Worm (Caenorhabditis elegans) whole organism, L4 larva: ENCODE results near the gene ndab-1.

ENCODE experiments used
- F49E8.2 ChIP-seq: sonication (generic microtip); optimal IDR thresholded peaks from 2 replicates; lab custom pipeline; 2016; ENCODE audit warnings: missing compliant biosample characterization, mild to moderate bottlenecking, missing genetic modification characterization, borderline replicate concordance
- T26A8.4 ChIP-seq: fragments of 200-800 bp; sonication (Bioruptor generic); IDR thresholded peaks from 2 replicates; pipeline ENCODE4 v1.3.6; 2022; ENCODE audit warnings: missing genetic modification characterization, missing compliant biosample characterization
- Y105C5A.15 ChIP-seq: fragments of 200-800 bp; sonication (Bioruptor generic); IDR thresholded peaks from 2 replicates; pipeline ENCODE4 v1.3.6; 2022; ENCODE audit warnings: missing genetic modification characterization, missing compliant biosample characterization
- Y48G9A.11 ChIP-seq: fragments of 200-800 bp; sonication (Bioruptor generic); IDR thresholded peaks from 2 replicates; pipeline ENCODE4 v1.3.6; 2022; ENCODE audit warnings: missing genetic modification reagents, missing genetic modification characterization, missing compliant biosample characterization
- ceh-82 ChIP-seq: sonication (generic microtip); optimal IDR thresholded peaks from 2 replicates; lab custom pipeline; 2017; ENCODE audit warnings: missing biosample characterization, missing genetic modification characterization
- daf-16 ChIP-seq, 3 experiments: sonication (generic microtip); optimal IDR thresholded peaks; 2 replicates each; lab custom pipeline; 2016 to 2017; ENCODE audit warnings: missing genetic modification characterization in 3 of 3, missing genetic modification reagents in 3 of 3, mild to moderate bottlenecking in 2 of 3, missing compliant biosample characterization in 2 of 3, missing biosample characterization in 1 of 3, moderate library complexity in 1 of 3
- daf-19 ChIP-seq: fragments of 200-800 bp; sonication (Bioruptor generic); conservative IDR thresholded peaks from 2 replicates; pipeline ENCODE4 v1.3.6; 2022; ENCODE audit warnings: missing genetic modification characterization, missing compliant biosample characterization
- dmd-8 ChIP-seq: fragments of 200-800 bp; sonication (Bioruptor generic); IDR thresholded peaks from 2 replicates; pipeline ENCODE4 v1.3.6; 2022; ENCODE audit warnings: missing genetic modification characterization, missing compliant biosample characterization
- dve-1 ChIP-seq: sonication (generic microtip); optimal IDR thresholded peaks from 2 replicates; lab custom pipeline; 2017; ENCODE audit warnings: antibody characterized with exemption, mild to moderate bottlenecking, missing genetic modification characterization, missing compliant biosample characterization; ENCODE audit not compliant: insufficient read depth
- egl-43 ChIP-seq: fragments of 200-800 bp; sonication (Bioruptor generic); IDR thresholded peaks from 2 replicates; pipeline ENCODE4 v1.3.6; 2022; ENCODE audit warnings: missing genetic modification reagents, missing genetic modification characterization, missing compliant biosample characterization
- fkh-10 ChIP-seq: fragments of 150-350 bp; optimal IDR thresholded peaks from 2 replicates; lab custom pipeline; 2014; ENCODE audit warnings: missing biosample characterization, missing genetic modification reagents, missing genetic modification characterization
- hlh-11 ChIP-seq: fragments of 200-800 bp; sonication (Bioruptor generic); optimal IDR thresholded peaks from 2 replicates; lab custom pipeline; 2018; ENCODE audit warnings: mild to moderate bottlenecking, missing genetic modification characterization, missing compliant biosample characterization
- hlh-30 ChIP-seq: sonication (generic microtip); optimal IDR thresholded peaks from 2 replicates; lab custom pipeline; 2017; ENCODE audit warnings: antibody characterized with exemption, mild to moderate bottlenecking, missing genetic modification characterization, missing compliant biosample characterization; ENCODE audit not compliant: insufficient read depth
- lin-1 ChIP-seq: fragments of 200-800 bp; sonication (Bioruptor generic); IDR thresholded peaks from 2 replicates; pipeline ENCODE4 v1.3.6; 2022; ENCODE audit warnings: missing genetic modification reagents, missing genetic modification characterization, missing compliant biosample characterization
- lin-13 ChIP-seq: fragments of 150-350 bp; optimal IDR thresholded peaks from 2 replicates; lab custom pipeline; 2014; ENCODE audit warnings: missing biosample characterization, missing genetic modification reagents, missing genetic modification characterization
- lin-29 ChIP-seq: fragments of 200-800 bp; sonication (Bioruptor generic); IDR thresholded peaks from 2 replicates; pipeline ENCODE4 v1.3.6; 2022; ENCODE audit warnings: missing genetic modification reagents, missing genetic modification characterization, missing compliant biosample characterization
- lin-38 ChIP-seq: fragments of 200-800 bp; sonication (Bioruptor generic); IDR thresholded peaks from 2 replicates; pipeline ENCODE4 v1.3.6; 2022; ENCODE audit warnings: missing genetic modification reagents, missing genetic modification characterization, missing compliant biosample characterization
- lsy-2 ChIP-seq, 2 experiments: fragments of 150-350 bp in 1 of 2; sonication (generic microtip) in 1 of 2; optimal IDR thresholded peaks; 2 replicates each; lab custom pipeline; 2014 to 2017; ENCODE audit warnings: missing biosample characterization in 2 of 2, missing genetic modification characterization in 2 of 2
- mxl-3 ChIP-seq: fragments of 200-800 bp; sonication (Bioruptor generic); optimal IDR thresholded peaks from 2 replicates; lab custom pipeline; 2018; ENCODE audit warnings: mild to moderate bottlenecking, missing genetic modification characterization, missing compliant biosample characterization
- nhr-102 ChIP-seq: sonication (generic microtip); optimal IDR thresholded peaks from 2 replicates; lab custom pipeline; 2016; ENCODE audit warnings: mild to moderate bottlenecking, missing genetic modification characterization, moderate library complexity, missing compliant biosample characterization
- nhr-237 ChIP-seq: sonication (generic microtip); optimal IDR thresholded peaks from 2 replicates; lab custom pipeline; 2017; ENCODE audit warnings: missing biosample characterization, missing genetic modification characterization
- nhr-76 ChIP-seq: fragments of 150-350 bp; optimal IDR thresholded peaks from 2 replicates; lab custom pipeline; 2014; ENCODE audit warnings: missing biosample characterization, missing genetic modification characterization
- nhr-77 ChIP-seq: fragments of 150-350 bp; optimal IDR thresholded peaks from 2 replicates; lab custom pipeline; 2014; ENCODE audit warnings: missing biosample characterization, missing genetic modification characterization
- pha-4 ChIP-seq, 2 experiments: fragments of 150-350 bp in 1 of 2; fragments of 200-800 bp in 1 of 2; sonication (Bioruptor generic) in 1 of 2; IDR thresholded peaks in 1 of 2; optimal IDR thresholded peaks in 1 of 2; 2 replicates each; pipeline versions ENCODE4 v1.3.6 to Lab custom; 2014 to 2022; ENCODE audit warnings: missing genetic modification characterization in 2 of 2, missing genetic modification reagents in 2 of 2, missing biosample characterization in 1 of 2, missing compliant biosample characterization in 1 of 2
- sdz-12 ChIP-seq: fragments of 200-800 bp; sonication (Bioruptor generic); optimal IDR thresholded peaks from 2 replicates; lab custom pipeline; 2018; ENCODE audit warnings: mild to moderate bottlenecking, missing genetic modification characterization, missing compliant biosample characterization
- set-16 ChIP-seq: fragments of 200-800 bp; sonication (Bioruptor generic); IDR thresholded peaks from 2 replicates; pipeline ENCODE4 v1.3.6; 2022; ENCODE audit warnings: missing genetic modification reagents, missing genetic modification characterization, missing compliant biosample characterization
- snpc-1.2 ChIP-seq: fragments of 200-800 bp; sonication (Bioruptor generic); IDR thresholded peaks from 2 replicates; pipeline ENCODE4 v1.3.6; 2022; ENCODE audit warnings: missing genetic modification reagents, missing genetic modification characterization, missing compliant biosample characterization
- tag-97 ChIP-seq: fragments of 200-800 bp; sonication (Bioruptor generic); IDR thresholded peaks from 2 replicates; pipeline ENCODE4 v1.3.6; 2022; ENCODE audit warnings: missing genetic modification characterization, missing compliant biosample characterization
- tra-1 ChIP-seq: fragments of 200-800 bp; sonication (Bioruptor generic); IDR thresholded peaks from 2 replicates; pipeline ENCODE4 v1.3.6; 2022; ENCODE audit warnings: missing genetic modification reagents, missing genetic modification characterization, missing compliant biosample characterization
- unc-62 ChIP-seq, 3 experiments: fragments of 150-350 bp in 1 of 3; sonication (generic microtip); optimal IDR thresholded peaks in 2 of 3; peaks in 1 of 3; 1 replicate in 1 of 3; 2 replicates in 2 of 3; lab custom pipeline; 2014 to 2017; ENCODE audit warnings: missing biosample characterization in 3 of 3, missing genetic modification characterization in 3 of 3, missing genetic modification reagents in 3 of 3, missing genotype in 1 of 3
- zfp-2 ChIP-seq: sonication (generic microtip); optimal IDR thresholded peaks from 2 replicates; lab custom pipeline; 2016; ENCODE audit warnings: mild to moderate bottlenecking, missing genetic modification characterization, missing compliant biosample characterization
- zip-11 ChIP-seq: fragments of 200-800 bp; sonication (Bioruptor generic); IDR thresholded peaks from 2 replicates; pipeline ENCODE4 v1.3.6; 2022; ENCODE audit warnings: missing genetic modification characterization, missing compliant biosample characterization

Gene ndab-1

ce11 chrIII:11935032-11935947 lies 19.8 kb upstream of the ndab-1 start:
- TF ChIP-seq nhr-77 (no peak), nhr-76 (tag; lab: Kevin White, UChicago) (no peak), dve-1 (tag; lab: Kevin White, UChicago) (no peak), hlh-11 (tag; lab: Kevin White, UChicago) (peak; percentile 37), lin-29 (GFP tag; lab: Robert Waterston, UW) (no peak), unc-62 (GFP tag; optimal IDR thresholded peaks at IDR 0.05 in 1 of 2; lab: Kevin White, UChicago) (peak in 1 of 2 experiments; percentile 96), unc-62 (tag; optimal IDR thresholded peaks at IDR 0.05; lab: Kevin White, UChicago) (no peak), lsy-2 (tag; optimal IDR thresholded peaks at IDR 0.05; lab: Kevin White, UChicago) (peak in 1 of 2 experiments; percentile 18), daf-16 (GFP tag; optimal IDR thresholded peaks at IDR 0.05; lab: Kevin White, UChicago) (peak in 1 of 2 experiments; percentile 1), daf-16 (tag; optimal IDR thresholded peaks at IDR 0.05; lab: Kevin White, UChicago) (no peak), Y105C5A.15 (no peak), tra-1 (GFP tag; lab: Robert Waterston, UW) (no peak), hlh-30 (tag; lab: Kevin White, UChicago) (peak; percentile 29), sdz-12 (no peak), mxl-3 (GFP tag; lab: Kevin White, UChicago) (peak; percentile 68), fkh-10 (GFP tag; lab: Kevin White, UChicago) (no peak), zfp-2 (tag; lab: Kevin White, UChicago) (no peak), dmd-8 (0 out of 2 replicates have a peak, but pooled peaks have one; percentile 11)
- TF ChIP-seq, all 104 proteins: peak for 7

- TF ChIP-seq T26A8.4 (0 out of 2 replicates have a peak, but pooled peaks have one; percentile 12), Y105C5A.15 (no peak)
Observed at ce11 chrIII:11933539-11933938, 18.0 kb upstream of the ndab-1 start, which contains the start of gene dolk-1. TSS of gene dolk-1 (minus strand) at chrIII:11933639.

ce11 chrIII:11931960-11932359 lies 16.4 kb upstream of the ndab-1 start:
- TF ChIP-seq tag-97 (GFP tag; lab: Robert Waterston, UW), result no peak
- peak in 1 of 2 experiments; percentile 90 for TF ChIP-seq unc-62 (GFP tag; optimal IDR thresholded peaks at IDR 0.05 in 1 of 2; lab: Kevin White, UChicago)
- no peak for TF ChIP-seq unc-62 (tag; optimal IDR thresholded peaks at IDR 0.05; lab: Kevin White, UChicago)
- 0 out of 2 replicates have a peak, but pooled peaks have one; percentile 12 for TF ChIP-seq zip-11 (GFP tag; lab: Robert Waterston, UW)
- 0 out of 2 replicates have a peak, but pooled peaks have one; percentile 14 for TF ChIP-seq dmd-8

ce11 chrIII:11930899-11931298 lies 15.4 kb upstream of the ndab-1 start:
- TF ChIP-seq set-16 (GFP tag; lab: Robert Waterston, UW) (0 out of 2 replicates have a peak, but pooled peaks have one; percentile 7), lin-38 (no peak), Y48G9A.11 (no peak), unc-62 (GFP tag; optimal IDR thresholded peaks at IDR 0.05 in 1 of 2; lab: Kevin White, UChicago) (peak in 1 of 2 experiments; percentile 90), unc-62 (tag; optimal IDR thresholded peaks at IDR 0.05; lab: Kevin White, UChicago) (no peak), nhr-237 (tag; lab: Kevin White, UChicago) (no peak), ceh-82 (tag; lab: Kevin White, UChicago) (no peak), lin-13 (GFP tag; lab: Kevin White, UChicago) (no peak), egl-43 (GFP tag; lab: Robert Waterston, UW) (no peak)

- TF ChIP-seq daf-19, result no peak
- TF ChIP-seq unc-62 (GFP tag; optimal IDR thresholded peaks at IDR 0.05 in 1 of 2; lab: Kevin White, UChicago), result no peak
- TF ChIP-seq unc-62 (tag; optimal IDR thresholded peaks at IDR 0.05; lab: Kevin White, UChicago), result no peak
- TF ChIP-seq pha-4 (GFP tag; IDR thresholded peaks at IDR 0.05; lab: Robert Waterston, UW), result no peak
- no peak for TF ChIP-seq pha-4 (tag; optimal IDR thresholded peaks at IDR 0.05; lab: Kevin White, UChicago)
- no peak for TF ChIP-seq daf-16 (GFP tag; optimal IDR thresholded peaks at IDR 0.05; lab: Kevin White, UChicago)
- TF ChIP-seq daf-16 (tag; optimal IDR thresholded peaks at IDR 0.05; lab: Kevin White, UChicago), result no peak
- TF ChIP-seq nhr-102, result no peak
- no peak for TF ChIP-seq egl-43 (GFP tag; lab: Robert Waterston, UW)
- no peak for TF ChIP-seq F49E8.2
- TF ChIP-seq snpc-1.2 (GFP tag; lab: Robert Waterston, UW), result no peak
- no peak for TF ChIP-seq lin-1
Observed at ce11 chrIII:11923586-11923985, 8.1 kb upstream of the ndab-1 start, which contains the start of gene nft-1. TSS of gene nft-1 (plus strand) at chrIII:11923886.
